Fruit fly (Drosophila melanogaster): ENCODE results near the gene CCT2.
A peak's percentile ranks its signal among the peaks of the same experiment; 100 is the strongest.

CCT2 gene

dm6 chrX:9106775-9107283 lies 17.5 kb downstream of the CCT2 start, which contains the start of gene Arfrp1 (continued):
- TF ChIP-seq sug (tag; optimal IDR thresholded peaks at IDR 0.05) (peak; percentile 24), NC2β (GFP tag; optimal IDR thresholded peaks at IDR 0.05) (no peak), CG12659 (GFP tag; optimal IDR thresholded peaks at IDR 0.05) (peak; percentile 17), amos (GFP tag; IDR thresholded peaks at IDR 0.05; ENCODE audit: partially characterized antibody) (peak; percentile 90), NfI (GFP tag; optimal IDR thresholded peaks at IDR 0.05) (no peak), fd3F (GFP tag; optimal IDR thresholded peaks at IDR 0.05) (no peak), gce (GFP tag; IDR thresholded peaks at IDR 0.05) (no peak), CG32532 (GFP tag; IDR thresholded peaks at IDR 0.05) (peak; percentile 47; the same call in 1 of the 2 replicates), org-1 (GFP tag; optimal IDR thresholded peaks at IDR 0.05) (no peak), CG8944 (GFP tag; optimal IDR thresholded peaks at IDR 0.05) (no peak), bbx (GFP tag; IDR thresholded peaks at IDR 0.05; ENCODE audit: partially characterized antibody) (peak; percentile 85), salm (tag; optimal IDR thresholded peaks at IDR 0.05) (no peak), CG18619 (GFP tag; optimal IDR thresholded peaks at IDR 0.05) (no peak), oc (tag; optimal IDR thresholded peaks at IDR 0.05) (no peak), CG14014 (GFP tag; IDR thresholded peaks at IDR 0.05) (no peak), Dbx (GFP tag; IDR thresholded peaks at IDR 0.05) (0 out of 3 replicates have a peak, but pooled peaks have one; percentile 5), al (GFP tag; IDR thresholded peaks at IDR 0.05) (peak; percentile 49; the same call in 1 of the 2 replicates), CG10267 (tag; optimal IDR thresholded peaks at IDR 0.05) (peak; percentile 20), CG18262 (tag; optimal IDR thresholded peaks at IDR 0.05) (peak; percentile 56), CG13894 (tag; optimal IDR thresholded peaks at IDR 0.05) (no peak), trem (tag; optimal IDR thresholded peaks at IDR 0.05) (peak; percentile 3), crc (GFP tag; optimal IDR thresholded peaks at IDR 0.05) (no peak), CG8924 (tag; optimal IDR thresholded peaks at IDR 0.05) (no peak), GATAe (GFP tag; conservative IDR thresholded peaks at IDR 0.05) (no peak), Usf (GFP tag; optimal IDR thresholded peaks at IDR 0.05) (no peak), CG7786 (GFP tag; optimal IDR thresholded peaks at IDR 0.05) (peak; percentile 4), h (optimal IDR thresholded peaks at IDR 0.05) (no peak), CG4617 (GFP tag; optimal IDR thresholded peaks at IDR 0.05; ENCODE audit: borderline replicate concordance) (peak; percentile 5), dysf (GFP tag; IDR thresholded peaks at IDR 0.05) (0 out of 3 replicates have a peak, but pooled peaks have one; percentile 22), Tbp (GFP tag; optimal IDR thresholded peaks at IDR 0.05) (no peak), dimm (GFP tag; IDR thresholded peaks at IDR 0.05) (no peak), CG4282 (GFP tag; optimal IDR thresholded peaks at IDR 0.05) (no peak), dpn (GFP tag; optimal IDR thresholded peaks at IDR 0.05) (peak; percentile 6 to 47), Dad (GFP tag; optimal IDR thresholded peaks at IDR 0.05) (no peak), row (GFP tag; IDR thresholded peaks at IDR 0.05) (peak; percentile 75), CG4820 (GFP tag; optimal IDR thresholded peaks at IDR 0.05) (peak; percentile 19), Hr3 (GFP tag; optimal IDR thresholded peaks at IDR 0.05) (peak; percentile 32), CG16813 (GFP tag; IDR thresholded peaks at IDR 0.05; ENCODE audit: partially characterized antibody) (peak; percentile 81), CG17361 (GFP tag; IDR thresholded peaks at IDR 0.05) (peak; percentile 83; the same call in 2 of the 3 replicates), CG3065 (GFP tag; optimal IDR thresholded peaks at IDR 0.05) (no peak), CG30020 (tag; optimal IDR thresholded peaks at IDR 0.05) (peak; percentile 27), CG17829 (tag; optimal IDR thresholded peaks at IDR 0.05) (no peak), CG5180 (GFP tag; optimal IDR thresholded peaks at IDR 0.05) (no peak), Hr51 (GFP tag; optimal IDR thresholded peaks at IDR 0.05) (no peak), ab (GFP tag; optimal IDR thresholded peaks at IDR 0.05) (no peak), Abd-B (GFP tag; optimal IDR thresholded peaks at IDR 0.05) (peak; percentile 51), onecut (GFP tag; IDR thresholded peaks at IDR 0.05) (peak; percentile 37; the same call in 1 of the 2 replicates), CrebB (tag; optimal IDR thresholded peaks at IDR 0.05) (no peak), Atf-2 (GFP tag; optimal IDR thresholded peaks at IDR 0.05) (no peak), Aef1 (GFP tag; IDR thresholded peaks at IDR 0.05) (peak; percentile 47; the same call in 2 of the 3 replicates), CG33213 (GFP tag; optimal IDR thresholded peaks at IDR 0.05) (no peak)
